Fruit fly (Drosophila melanogaster) whole organism, embryonic: ENCODE results near the gene CG9674.

Experiments
- Abd-B ChIP-seq: fragments of 200-800 bp; sonication (Bioruptor generic); optimal IDR thresholded peaks from 2 replicates; lab custom pipeline; 2018; ENCODE audit warnings: missing biosample characterization, mild to moderate bottlenecking, missing genetic modification characterization, moderate library complexity
- Asciz ChIP-seq: fragments of 200-800 bp; sonication (Bioruptor generic); optimal IDR thresholded peaks from 2 replicates; lab custom pipeline; 2017; ENCODE audit warnings: missing biosample characterization, mild to moderate bottlenecking, missing genetic modification characterization, missing genetic modification reagents
- Atf-2 ChIP-seq: fragments of 200-800 bp; sonication (Bioruptor generic); optimal IDR thresholded peaks from 2 replicates; lab custom pipeline; 2016; ENCODE audit warnings: missing biosample characterization, missing genetic modification characterization
- CG10147 ChIP-seq: fragments of 200-800 bp; sonication (Bioruptor generic); optimal IDR thresholded peaks from 2 replicates; lab custom pipeline; 2019; ENCODE audit warnings: missing biosample characterization, mild to moderate bottlenecking, missing genetic modification characterization, moderate library complexity
- CG11504 ChIP-seq: fragments of 200-800 bp; sonication (Bioruptor generic); optimal IDR thresholded peaks from 3 replicates; lab custom pipeline; 2019; ENCODE audit warnings: missing biosample characterization, mild to moderate bottlenecking, missing genetic modification characterization, moderate library complexity
- CG11560 ChIP-seq: fragments of 200-800 bp; sonication (Bioruptor generic); IDR thresholded peaks from 3 replicates; pipeline ENCODE4 v1.3.6; 2022; ENCODE audit warnings: missing biosample characterization, missing genetic modification characterization
- CG12391 ChIP-seq: fragments of 200-800 bp; sonication (Bioruptor generic); optimal IDR thresholded peaks from 3 replicates; lab custom pipeline; 2018; ENCODE audit warnings: missing biosample characterization, mild to moderate bottlenecking, missing genetic modification characterization, moderate library complexity
- CG14014 ChIP-seq: fragments of 200-800 bp; sonication (Bioruptor generic); IDR thresholded peaks from 2 replicates; pipeline ENCODE4 v1.3.6; 2022; ENCODE audit warnings: missing biosample characterization, missing genetic modification characterization
- CG14667 ChIP-seq: fragments of 200-800 bp; sonication (Bioruptor generic); IDR thresholded peaks from 2 replicates; pipeline ENCODE4 v1.3.6; 2022; ENCODE audit warnings: missing biosample characterization, missing genetic modification characterization
- CG15269 ChIP-seq: fragments of 200-800 bp; sonication (Bioruptor generic); optimal IDR thresholded peaks from 2 replicates; lab custom pipeline; 2018; ENCODE audit warnings: missing biosample characterization, mild to moderate bottlenecking, missing genetic modification characterization, moderate library complexity
- CG1529 ChIP-seq: fragments of 200-800 bp; sonication (Bioruptor generic); optimal IDR thresholded peaks from 3 replicates; lab custom pipeline; 2018; ENCODE audit warnings: missing biosample characterization, missing genetic modification characterization
- CG1647 ChIP-seq: fragments of 200-800 bp; sonication (Bioruptor generic); optimal IDR thresholded peaks from 3 replicates; lab custom pipeline; 2016; ENCODE audit warnings: missing biosample characterization, missing genetic modification characterization
- CG16813 ChIP-seq: fragments of 200-800 bp; sonication (Bioruptor generic); IDR thresholded peaks from 3 replicates; pipeline ENCODE4 v1.3.6; 2022; ENCODE audit warnings: missing biosample characterization, missing genetic modification characterization; ENCODE audit not compliant: partially characterized antibody
- CG18476 ChIP-seq: fragments of 200-800 bp; sonication (Bioruptor generic); optimal IDR thresholded peaks from 2 replicates; lab custom pipeline; 2016; ENCODE audit warnings: missing biosample characterization, mild to moderate bottlenecking, missing genetic modification characterization
- CG31224 ChIP-seq: fragments of 200-800 bp; sonication (Bioruptor generic); IDR thresholded peaks from 2 replicates; pipeline ENCODE4 v1.3.6; 2022; ENCODE audit warnings: missing biosample characterization, missing genetic modification characterization
- CG31388 ChIP-seq: fragments of 200-800 bp; sonication (Bioruptor generic); optimal IDR thresholded peaks from 2 replicates; lab custom pipeline; 2016; ENCODE audit warnings: missing biosample characterization, missing genetic modification characterization
- CG31441 ChIP-seq: fragments of 200-800 bp; sonication (Bioruptor generic); IDR thresholded peaks from 2 replicates; pipeline ENCODE4 v1.3.6; 2022; ENCODE audit warnings: missing biosample characterization, missing genetic modification characterization
- CG33557 ChIP-seq: fragments of 200-800 bp; sonication (Bioruptor generic); optimal IDR thresholded peaks from 2 replicates; lab custom pipeline; 2019; ENCODE audit warnings: missing biosample characterization, mild to moderate bottlenecking, missing genetic modification characterization, moderate library complexity
- CG6175 ChIP-seq: fragments of 200-800 bp; sonication (Bioruptor generic); IDR thresholded peaks from 3 replicates; pipeline ENCODE4 v1.3.6; 2022; ENCODE audit warnings: missing biosample characterization, missing genetic modification characterization
- CG7786 ChIP-seq: fragments of 200-800 bp; sonication (Bioruptor generic); optimal IDR thresholded peaks from 2 replicates; lab custom pipeline; 2016; ENCODE audit warnings: missing biosample characterization, missing genetic modification characterization
- CG7987 ChIP-seq: fragments of 200-800 bp; sonication (Bioruptor generic); optimal IDR thresholded peaks from 2 replicates; lab custom pipeline; 2018; ENCODE audit warnings: missing biosample characterization, mild to moderate bottlenecking, missing genetic modification characterization, moderate library complexity
- CG8765 ChIP-seq: fragments of 200-800 bp; sonication (Bioruptor generic); IDR thresholded peaks from 2 replicates; pipeline ENCODE4 v1.3.6; 2022; ENCODE audit warnings: missing biosample characterization, missing genetic modification characterization
- CG8944 ChIP-seq: fragments of 200-800 bp; sonication (Bioruptor generic); optimal IDR thresholded peaks from 3 replicates; lab custom pipeline; 2016; ENCODE audit warnings: missing biosample characterization, missing genetic modification characterization
- CG9437 ChIP-seq: fragments of 200-800 bp; sonication (Bioruptor generic); optimal IDR thresholded peaks from 2 replicates; lab custom pipeline; 2018; ENCODE audit warnings: missing biosample characterization, mild to moderate bottlenecking, missing genetic modification characterization
- CHES-1-like ChIP-seq: fragments of 200-800 bp; sonication (Bioruptor generic); optimal IDR thresholded peaks from 2 replicates; lab custom pipeline; 2016; ENCODE audit warnings: missing biosample characterization, missing genetic modification characterization
- D19B ChIP-seq: fragments of 200-800 bp; sonication (Bioruptor generic); optimal IDR thresholded peaks from 2 replicates; lab custom pipeline; 2017; ENCODE audit warnings: missing biosample characterization, mild to moderate bottlenecking, missing genetic modification characterization
- Doc3 ChIP-seq: fragments of 200-800 bp; sonication (Bioruptor generic); IDR thresholded peaks from 3 replicates; pipeline ENCODE4 v1.3.6; 2022; ENCODE audit warnings: missing biosample characterization, missing genetic modification characterization; ENCODE audit not compliant: partially characterized antibody
- E2f1 ChIP-seq: fragments of 200-800 bp; sonication (Bioruptor generic); IDR thresholded peaks from 2 replicates; pipeline ENCODE4 v1.3.6; 2022; ENCODE audit warnings: missing biosample characterization, missing genetic modification characterization
- Max ChIP-seq: fragments of 200-800 bp; sonication (Bioruptor generic); optimal IDR thresholded peaks from 2 replicates; lab custom pipeline; 2016; ENCODE audit warnings: missing biosample characterization, mild to moderate bottlenecking, missing genetic modification characterization
- Nf-YA ChIP-seq: fragments of 200-800 bp; sonication (Bioruptor generic); IDR thresholded peaks from 2 replicates; pipeline ENCODE4 v1.3.6; 2022; ENCODE audit warnings: missing biosample characterization, missing genetic modification characterization
- Ptx1 ChIP-seq: fragments of 200-800 bp; sonication (Bioruptor generic); IDR thresholded peaks from 2 replicates; pipeline ENCODE4 v1.3.6; 2022; ENCODE audit warnings: missing biosample characterization, missing genetic modification characterization
- Ssrp ChIP-seq: fragments of 200-800 bp; sonication (Bioruptor generic); optimal IDR thresholded peaks from 2 replicates; lab custom pipeline; 2018; ENCODE audit warnings: missing biosample characterization, mild to moderate bottlenecking, missing genetic modification characterization, moderate library complexity
- Stat92E ChIP-seq, 3 experiments: fragments of >200 bp in 2 of 3; fragments of 200-800 bp in 1 of 3; sonication (Bioruptor generic) in 1 of 3; optimal IDR thresholded peaks; 2 replicates each; lab custom pipeline; 2017 to 2019; ENCODE audit warnings: missing biosample characterization in 3 of 3, missing genetic modification characterization in 3 of 3, mild to moderate bottlenecking in 1 of 3, moderate library complexity in 1 of 3
- caup ChIP-seq: fragments of 200-800 bp; sonication (Bioruptor generic); optimal IDR thresholded peaks from 3 replicates; lab custom pipeline; 2017; ENCODE audit warnings: missing biosample characterization, mild to moderate bottlenecking, missing genetic modification characterization, moderate library complexity; ENCODE audit not compliant: severe bottlenecking
- chm ChIP-seq: fragments of 200-800 bp; sonication (Bioruptor generic); IDR thresholded peaks from 2 replicates; pipeline ENCODE4 v1.3.6; 2022; ENCODE audit warnings: missing biosample characterization, missing genetic modification characterization
- chn ChIP-seq: fragments of 200-800 bp; sonication (Bioruptor generic); optimal IDR thresholded peaks from 2 replicates; lab custom pipeline; 2016; ENCODE audit warnings: missing biosample characterization, missing genetic modification characterization
- dati ChIP-seq: fragments of 200-800 bp; sonication (Bioruptor generic); IDR thresholded peaks from 2 replicates; pipeline ENCODE4 v1.3.6; 2022; ENCODE audit warnings: missing biosample characterization, missing genetic modification characterization
- dmrt11E ChIP-seq: fragments of 200-800 bp; sonication (Bioruptor generic); optimal IDR thresholded peaks from 3 replicates; lab custom pipeline; 2018; ENCODE audit warnings: missing biosample characterization, mild to moderate bottlenecking, missing genetic modification characterization, moderate library complexity
- eve ChIP-seq, 2 experiments: fragments of >200 bp; optimal IDR thresholded peaks; 2 replicates each; lab custom pipeline; 2017; ENCODE audit warnings: missing biosample characterization in 2 of 2, missing genetic modification characterization in 2 of 2
- ewg ChIP-seq: fragments of 200-800 bp; sonication (Bioruptor generic); optimal IDR thresholded peaks from 3 replicates; lab custom pipeline; 2017; ENCODE audit warnings: mild to moderate bottlenecking, missing biosample characterization, missing genetic modification reagents, missing genetic modification characterization
- hkb ChIP-seq, 2 experiments: fragments of 200-800 bp in 1 of 2; fragments of >200 bp in 1 of 2; sonication (Bioruptor generic) in 1 of 2; IDR thresholded peaks in 1 of 2; optimal IDR thresholded peaks in 1 of 2; 2 replicates each; pipeline versions ENCODE4 v1.3.6 to Lab custom; 2017 to 2022; ENCODE audit warnings: missing biosample characterization in 1 of 2, missing genetic modification characterization in 1 of 2
- insv ChIP-seq, 2 experiments: fragments of 200-800 bp; sonication (Bioruptor generic); optimal IDR thresholded peaks; 3 replicates each; lab custom pipeline; 2016 to 2018; ENCODE audit warnings: missing biosample characterization in 2 of 2, missing genetic modification characterization in 2 of 2
- knrl ChIP-seq: fragments of 200-800 bp; sonication (Bioruptor generic); IDR thresholded peaks from 3 replicates; pipeline ENCODE4 v1.3.6; 2022; ENCODE audit warnings: missing biosample characterization, missing genetic modification characterization; ENCODE audit not compliant: partially characterized antibody
- lilli ChIP-seq: fragments of 200-800 bp; sonication (Bioruptor generic); optimal IDR thresholded peaks from 3 replicates; lab custom pipeline; 2016; ENCODE audit warnings: missing biosample characterization, missing genetic modification characterization
- nerfin-2 ChIP-seq: fragments of 200-800 bp; sonication (Bioruptor generic); IDR thresholded peaks from 2 replicates; pipeline ENCODE4 v1.3.6; 2022; ENCODE audit warnings: missing biosample characterization, missing genetic modification characterization; ENCODE audit not compliant: partially characterized antibody
- org-1 ChIP-seq: fragments of 200-800 bp; sonication (Bioruptor generic); optimal IDR thresholded peaks from 2 replicates; lab custom pipeline; 2017; ENCODE audit warnings: missing biosample characterization, missing genetic modification characterization
- pnt ChIP-seq: fragments of 200-800 bp; sonication (Bioruptor generic); optimal IDR thresholded peaks from 3 replicates; lab custom pipeline; 2016; ENCODE audit warnings: missing biosample characterization, missing genetic modification characterization
- pum ChIP-seq: fragments of 200-800 bp; sonication (Bioruptor generic); optimal IDR thresholded peaks from 2 replicates; lab custom pipeline; 2016; ENCODE audit warnings: missing biosample characterization, missing genetic modification characterization
- run ChIP-seq: fragments of 200-800 bp; sonication (Bioruptor generic); optimal IDR thresholded peaks from 3 replicates; lab custom pipeline; 2018; ENCODE audit warnings: missing biosample characterization, mild to moderate bottlenecking, missing genetic modification characterization
- tx ChIP-seq: fragments of 200-800 bp; sonication (Bioruptor generic); optimal IDR thresholded peaks from 2 replicates; lab custom pipeline; 2016; ENCODE audit warnings: missing biosample characterization, missing genetic modification characterization

CG9674 gene

dm6 chr3L:16769866-16770265 is 37.7 kb downstream of the CG9674 start (continued):
- TF ChIP-seq E2f1 (GFP tag; lab: Robert Waterston, UW), result no peak
- TF ChIP-seq CG31224 (GFP tag; lab: Robert Waterston, UW), result no peak
- no peak for TF ChIP-seq CG31388 (GFP tag; lab: Kevin White, UChicago)
- TF ChIP-seq eve (GFP tag; optimal IDR thresholded peaks at IDR 0.05; lab: Kevin White, UChicago), result no peak
- peak; percentile 49; the same call in 1 of the 2 replicates for TF ChIP-seq chm
- TF ChIP-seq Stat92E (GFP tag; optimal IDR thresholded peaks at IDR 0.05; lab: Kevin White, UChicago), result no peak
- no peak for TF ChIP-seq CG8765 (GFP tag; lab: Robert Waterston, UW)
- TF ChIP-seq CG14667 (GFP tag; lab: Robert Waterston, UW), result no peak
- TF ChIP-seq CG10147 (GFP tag; lab: Kevin White, UChicago), result no peak
- TF ChIP-seq org-1 (GFP tag; lab: Kevin White, UChicago), result peak; percentile 5
- TF ChIP-seq chn (GFP tag; lab: Kevin White, UChicago), result peak; percentile 31
- TF ChIP-seq CG1647, result no peak
- no peak for TF ChIP-seq run (tag; lab: Kevin White, UChicago)
- TF ChIP-seq Asciz (GFP tag; lab: Kevin White, UChicago), result peak; percentile 29
- no peak for TF ChIP-seq Max
- no peak for TF ChIP-seq pum (GFP tag; lab: Kevin White, UChicago)
- peak in 1 of 2 experiments; percentile 70 for TF ChIP-seq insv (GFP tag; optimal IDR thresholded peaks at IDR 0.05; lab: Kevin White, UChicago)
- TF ChIP-seq CG14014, result 0 out of 2 replicates have a peak, but pooled peaks have one; percentile 25
- no peak for TF ChIP-seq nerfin-2 (GFP tag; lab: Robert Waterston, UW)
- TF ChIP-seq CG18476 (GFP tag; lab: Kevin White, UChicago), result no peak
- no peak for TF ChIP-seq dmrt11E
- no peak for TF ChIP-seq CG7786 (GFP tag; lab: Kevin White, UChicago)
- peak; percentile 8; the same call in 1 of the 2 replicates for TF ChIP-seq CG31441
- no peak for TF ChIP-seq Abd-B (GFP tag; lab: Kevin White, UChicago)
- no peak for TF ChIP-seq CHES-1-like (GFP tag; lab: Kevin White, UChicago)
- peak; percentile 15 for TF ChIP-seq CG9437 (GFP tag; lab: Kevin White, UChicago)
- TF ChIP-seq lilli (GFP tag; lab: Kevin White, UChicago), result no peak
- no peak for TF ChIP-seq Nf-YA
- peak; percentile 21; the same call in 1 of the 2 replicates for TF ChIP-seq Ptx1 (GFP tag; lab: Robert Waterston, UW)
- TF ChIP-seq Atf-2 (GFP tag; lab: Kevin White, UChicago), result no peak
- TF ChIP-seq CG11560 (tag; lab: Robert Waterston, UW), result no peak
- no peak for TF ChIP-seq CG8944 (GFP tag; lab: Kevin White, UChicago)
- no peak for TF ChIP-seq CG15269 (tag; lab: Kevin White, UChicago)
- TF ChIP-seq knrl (GFP tag; lab: Robert Waterston, UW), result 0 out of 3 replicates have a peak, but pooled peaks have one; percentile 37
- no peak for TF ChIP-seq pnt (GFP tag; lab: Kevin White, UChicago)
- TF ChIP-seq hkb (optimal IDR thresholded peaks at IDR 0.05; lab: Kevin White, UChicago), result no peak
- TF ChIP-seq hkb (GFP tag; IDR thresholded peaks at IDR 0.05; lab: Robert Waterston, UW), result peak; percentile 29; the same call in 1 of the 2 replicates
- no peak for TF ChIP-seq CG11504 (tag; lab: Kevin White, UChicago)
- TF ChIP-seq CG16813 (GFP tag; lab: Robert Waterston, UW), result peak; percentile 11; the same call in 1 of the 3 replicates
- no peak for TF ChIP-seq Ssrp (tag; lab: Kevin White, UChicago)
- no peak for TF ChIP-seq ewg (GFP tag; lab: Kevin White, UChicago)
- no peak for TF ChIP-seq CG12391 (tag; lab: Kevin White, UChicago)
- TF ChIP-seq caup, result peak; percentile 13
- TF ChIP-seq dati (GFP tag; lab: Robert Waterston, UW), result no peak
- no peak for TF ChIP-seq CG1529 (GFP tag; lab: Kevin White, UChicago)
- no peak for TF ChIP-seq tx (GFP tag; lab: Kevin White, UChicago)
- TF ChIP-seq D19B (GFP tag; lab: Kevin White, UChicago), result no peak
- peak; percentile 41 for TF ChIP-seq CG7987 (GFP tag; lab: Kevin White, UChicago)
- TF ChIP-seq CG33557 (GFP tag; lab: Kevin White, UChicago), result peak; percentile 29
- no peak for TF ChIP-seq CG6175 (GFP tag; lab: Robert Waterston, UW)
- TF ChIP-seq Doc3 (GFP tag; lab: Robert Waterston, UW), result no peak
